Worm (Caenorhabditis elegans) whole organism, mixed stage, embryonic: Measurements from ENCODE around the gene best-5.

ENCODE experiments used
- elt-1 ChIP-seq: sonication (generic microtip); optimal IDR thresholded peaks from 2 replicates; lab custom pipeline; 2017; ENCODE audit warnings: missing genetic modification characterization, mild to moderate bottlenecking, missing compliant biosample characterization, antibody characterized with exemption, moderate library complexity, borderline replicate concordance; ENCODE audit not compliant: insufficient read depth
- flh-1 ChIP-seq: fragments of 200-800 bp; sonication (Bioruptor generic); optimal IDR thresholded peaks from 2 replicates; lab custom pipeline; 2018; ENCODE audit warnings: mild to moderate bottlenecking, missing genetic modification characterization, moderate library complexity, missing compliant biosample characterization
- lin-13 ChIP-seq: fragments of 150-350 bp; optimal IDR thresholded peaks from 2 replicates; lab custom pipeline; 2014; ENCODE audit warnings: missing biosample characterization, missing genetic modification characterization
- nhr-12 ChIP-seq: fragments of 150-350 bp; optimal IDR thresholded peaks from 2 replicates; lab custom pipeline; 2014; ENCODE audit warnings: missing biosample characterization, missing genetic modification characterization
- nhr-76 ChIP-seq: sonication (generic microtip); optimal IDR thresholded peaks from 2 replicates; lab custom pipeline; 2017; ENCODE audit warnings: missing biosample characterization, missing genetic modification characterization
- unc-62 ChIP-seq: fragments of 150-350 bp; optimal IDR thresholded peaks from 2 replicates; lab custom pipeline; 2014; ENCODE audit warnings: missing biosample characterization, missing genetic modification reagents, missing genetic modification characterization
- ztf-11 ChIP-seq: fragments of 150-350 bp; optimal IDR thresholded peaks from 2 replicates; lab custom pipeline; 2014; ENCODE audit warnings: missing biosample characterization, missing genetic modification characterization

- TF ChIP-seq ztf-11 (no peak), flh-1 (GFP tag; lab: Kevin White, UChicago) (no peak), lin-13 (tag; lab: Kevin White, UChicago) (no peak), nhr-76 (tag; lab: Kevin White, UChicago) (no peak), nhr-12 (tag; lab: Kevin White, UChicago) (no peak), unc-62 (no peak), elt-1 (tag; lab: Kevin White, UChicago) (no peak)
Measured at ce11 chrIII:9646440-9647021, 43.5 kb downstream of the best-5 start.
